Worm (Caenorhabditis elegans) whole organism, L1 larva: ENCODE measurements around the gene sid-5.
A peak's percentile ranks its signal among the peaks of the same experiment; 100 is the strongest.

ENCODE experiments used
- C34B4.2 ChIP-seq: sonication (generic microtip); optimal IDR thresholded peaks from 2 replicates; lab custom pipeline; 2017; ENCODE audit warnings: mild to moderate bottlenecking, missing genetic modification characterization, missing compliant biosample characterization
- Y116A8C.19 ChIP-seq: sonication (generic microtip); optimal IDR thresholded peaks from 2 replicates; lab custom pipeline; 2016; ENCODE audit warnings: missing compliant biosample characterization, missing genetic modification characterization, borderline replicate concordance
- blmp-1 ChIP-seq: fragments of 150-350 bp; optimal IDR thresholded peaks from 2 replicates; lab custom pipeline; 2014; ENCODE audit warnings: missing biosample characterization, missing genetic modification characterization
- ceh-63 ChIP-seq: fragments of 200-800 bp; sonication (Bioruptor generic); optimal IDR thresholded peaks from 2 replicates; lab custom pipeline; 2018; ENCODE audit warnings: mild to moderate bottlenecking, missing genetic modification characterization, missing compliant biosample characterization
- ceh-82 ChIP-seq, 3 experiments: fragments of 150-350 bp in 1 of 3; sonication (generic microtip) in 2 of 3; optimal IDR thresholded peaks; 2 replicates each; lab custom pipeline; 2014 to 2017; ENCODE audit warnings: missing biosample characterization in 3 of 3, missing genetic modification characterization in 3 of 3
- ceh-88 ChIP-seq: fragments of 200-800 bp; sonication (Bioruptor generic); IDR thresholded peaks from 2 replicates; pipeline ENCODE4 v1.3.6; 2022; ENCODE audit warnings: missing genetic modification characterization, missing compliant biosample characterization
- ces-1 ChIP-seq: fragments of 150-350 bp; optimal IDR thresholded peaks from 2 replicates; lab custom pipeline; 2014; ENCODE audit warnings: missing biosample characterization, missing genetic modification reagents, missing genetic modification characterization
- dsc-1 ChIP-seq: sonication (generic microtip); optimal IDR thresholded peaks from 2 replicates; lab custom pipeline; 2016; ENCODE audit warnings: mild to moderate bottlenecking, missing genetic modification characterization, missing compliant biosample characterization
- efl-1 ChIP-seq, 4 experiments: fragments of 150-350 bp; optimal IDR thresholded peaks in 3 of 4; peaks in 1 of 4; 1 replicate in 1 of 4; 2 replicates in 3 of 4; lab custom pipeline; 2014; ENCODE audit warnings: missing biosample characterization in 2 of 4, missing genetic modification characterization in 2 of 4, missing genetic modification reagents in 2 of 4
- efl-3 ChIP-seq: fragments of 200-800 bp; sonication (Bioruptor generic); optimal IDR thresholded peaks from 2 replicates; lab custom pipeline; 2018; ENCODE audit warnings: mild to moderate bottlenecking, missing genetic modification characterization, missing compliant biosample characterization
- ets-5 ChIP-seq: fragments of 200-800 bp; sonication (Bioruptor generic); IDR thresholded peaks from 2 replicates; pipeline ENCODE4 v1.3.6; 2022; ENCODE audit warnings: missing genetic modification characterization, missing compliant biosample characterization
- fkh-10 ChIP-seq: sonication (generic microtip); optimal IDR thresholded peaks from 2 replicates; lab custom pipeline; 2017; ENCODE audit warnings: missing biosample characterization, missing genetic modification reagents, missing genetic modification characterization
- fkh-4 ChIP-seq: sonication (generic microtip); optimal IDR thresholded peaks from 2 replicates; lab custom pipeline; 2016; ENCODE audit warnings: missing compliant biosample characterization, missing genetic modification characterization, borderline replicate concordance
- fkh-8 ChIP-seq: sonication (generic microtip); optimal IDR thresholded peaks from 2 replicates; lab custom pipeline; 2016; ENCODE audit warnings: mild to moderate bottlenecking, missing genetic modification characterization, missing compliant biosample characterization
- grh-1 ChIP-seq: fragments of 200-800 bp; sonication (Bioruptor generic); IDR thresholded peaks from 2 replicates; pipeline ENCODE4 v1.3.6; 2022; ENCODE audit warnings: missing genetic modification reagents, missing genetic modification characterization, missing compliant biosample characterization
- isw-1 ChIP-seq: fragments of 200-800 bp; sonication (Bioruptor generic); IDR thresholded peaks from 2 replicates; pipeline ENCODE4 v1.3.6; 2022; ENCODE audit warnings: missing genetic modification characterization, missing compliant biosample characterization
- jun-1 ChIP-seq: fragments of 150-350 bp; optimal IDR thresholded peaks from 2 replicates; lab custom pipeline; 2014; ENCODE audit warnings: missing biosample characterization, missing genetic modification reagents, missing genetic modification characterization
- lin-13 ChIP-seq: fragments of 150-350 bp; optimal IDR thresholded peaks from 2 replicates; lab custom pipeline; 2014; ENCODE audit warnings: missing biosample characterization, missing genetic modification reagents, missing genetic modification characterization
- lin-14 ChIP-seq: fragments of 200-800 bp; sonication (Bioruptor generic); optimal IDR thresholded peaks from 2 replicates; lab custom pipeline; 2018; ENCODE audit warnings: mild to moderate bottlenecking, missing genetic modification characterization, moderate library complexity, missing compliant biosample characterization
- lin-15B ChIP-seq: fragments of 150-350 bp; sonication (generic microtip); optimal IDR thresholded peaks from 3 replicates; lab custom pipeline; 2014; ENCODE audit warnings: missing biosample characterization, missing genetic modification characterization
- lin-39 ChIP-seq: fragments of 150-350 bp; optimal IDR thresholded peaks from 2 replicates; lab custom pipeline; 2014; ENCODE audit warnings: missing biosample characterization, missing genetic modification reagents, missing genetic modification characterization
- lir-3 ChIP-seq: sonication (generic microtip); optimal IDR thresholded peaks from 2 replicates; lab custom pipeline; 2016; ENCODE audit warnings: mild to moderate bottlenecking, missing genetic modification characterization, moderate library complexity, missing compliant biosample characterization; ENCODE audit not compliant: poor library complexity
- mab-9 ChIP-seq: fragments of 200-800 bp; sonication (Bioruptor generic); IDR thresholded peaks from 2 replicates; pipeline ENCODE4 v1.3.6; 2022; ENCODE audit warnings: missing genetic modification reagents, missing genetic modification characterization, missing compliant biosample characterization
- nhr-11 ChIP-seq: fragments of 150-350 bp; optimal IDR thresholded peaks from 2 replicates; lab custom pipeline; 2014; ENCODE audit warnings: missing biosample characterization, missing genetic modification characterization
- nhr-12 ChIP-seq: sonication (generic microtip); optimal IDR thresholded peaks from 2 replicates; lab custom pipeline; 2017; ENCODE audit warnings: missing biosample characterization, missing genetic modification characterization
- nhr-19 ChIP-seq: fragments of 200-800 bp; sonication (Bioruptor generic); conservative IDR thresholded peaks from 2 replicates; pipeline ENCODE4 v1.3.6; 2022; ENCODE audit warnings: missing genetic modification characterization, missing compliant biosample characterization
- nhr-28 ChIP-seq: fragments of 150-350 bp; optimal IDR thresholded peaks from 2 replicates; lab custom pipeline; 2014; ENCODE audit warnings: missing biosample characterization, missing genetic modification characterization
- nhr-47 ChIP-seq: sonication (generic microtip); optimal IDR thresholded peaks from 2 replicates; lab custom pipeline; 2016; ENCODE audit warnings: mild to moderate bottlenecking, missing genetic modification characterization, moderate library complexity, missing compliant biosample characterization
- nhr-71 ChIP-seq: sonication (generic microtip); optimal IDR thresholded peaks from 2 replicates; lab custom pipeline; 2016; ENCODE audit warnings: mild to moderate bottlenecking, missing genetic modification characterization, moderate library complexity, missing compliant biosample characterization
- nhr-76 ChIP-seq: sonication (generic microtip); optimal IDR thresholded peaks from 2 replicates; lab custom pipeline; 2017; ENCODE audit warnings: missing biosample characterization, missing genetic modification characterization
- nhr-84 ChIP-seq: sonication (generic microtip); optimal IDR thresholded peaks from 2 replicates; lab custom pipeline; 2017; ENCODE audit warnings: missing biosample characterization, missing genetic modification characterization
- nhr-85 ChIP-seq: sonication (generic microtip); peaks from one replicate; lab custom pipeline; 2016; ENCODE audit warnings: missing genetic modification characterization, inconsistent platforms, missing compliant biosample characterization
- snu-23 ChIP-seq: sonication (generic microtip); optimal IDR thresholded peaks from 2 replicates; lab custom pipeline; 2016; ENCODE audit warnings: missing genetic modification characterization, missing compliant biosample characterization
- sox-4 ChIP-seq: sonication (generic microtip); optimal IDR thresholded peaks from 2 replicates; lab custom pipeline; 2016; ENCODE audit warnings: missing genetic modification characterization, missing compliant biosample characterization
- sptf-1 ChIP-seq: fragments of 150-350 bp; optimal IDR thresholded peaks from 2 replicates; lab custom pipeline; 2014; ENCODE audit warnings: missing biosample characterization, missing genetic modification characterization
- sup-37 ChIP-seq: fragments of 200-800 bp; sonication (Bioruptor generic); optimal IDR thresholded peaks from 2 replicates; lab custom pipeline; 2018; ENCODE audit warnings: mild to moderate bottlenecking, missing genetic modification characterization, missing compliant biosample characterization
- tbx-2 ChIP-seq: sonication (generic microtip); optimal IDR thresholded peaks from 2 replicates; lab custom pipeline; 2016; ENCODE audit warnings: missing genetic modification characterization, missing compliant biosample characterization
- tlp-1 ChIP-seq: fragments of 150-350 bp; optimal IDR thresholded peaks from 2 replicates; lab custom pipeline; 2014; ENCODE audit warnings: missing biosample characterization, missing genetic modification characterization
- unc-130 ChIP-seq: fragments of 150-350 bp; optimal IDR thresholded peaks from 2 replicates; lab custom pipeline; 2017; ENCODE audit warnings: missing biosample characterization, missing genetic modification characterization, inconsistent platforms
- unc-30 ChIP-seq: sonication (generic microtip); optimal IDR thresholded peaks from 2 replicates; lab custom pipeline; 2017; ENCODE audit warnings: missing biosample characterization, missing genetic modification characterization
- unc-98 ChIP-seq: fragments of 200-800 bp; sonication (Bioruptor generic); IDR thresholded peaks from 2 replicates; pipeline ENCODE4 v1.3.6; 2022; ENCODE audit warnings: missing genetic modification characterization, missing compliant biosample characterization
- xbp-1 ChIP-seq: sonication (generic microtip); optimal IDR thresholded peaks from 2 replicates; lab custom pipeline; 2016; ENCODE audit warnings: missing genetic modification characterization, missing compliant biosample characterization
- ztf-11 ChIP-seq, 2 experiments: sonication (generic microtip); optimal IDR thresholded peaks; 2 replicates each; lab custom pipeline; 2016 to 2017; ENCODE audit warnings: missing genetic modification characterization in 2 of 2, missing biosample characterization in 1 of 2, missing compliant biosample characterization in 1 of 2
- ztf-4 ChIP-seq: fragments of 150-350 bp; optimal IDR thresholded peaks from 2 replicates; lab custom pipeline; 2014; ENCODE audit warnings: missing biosample characterization, missing genetic modification characterization

Gene sid-5

DNA sequence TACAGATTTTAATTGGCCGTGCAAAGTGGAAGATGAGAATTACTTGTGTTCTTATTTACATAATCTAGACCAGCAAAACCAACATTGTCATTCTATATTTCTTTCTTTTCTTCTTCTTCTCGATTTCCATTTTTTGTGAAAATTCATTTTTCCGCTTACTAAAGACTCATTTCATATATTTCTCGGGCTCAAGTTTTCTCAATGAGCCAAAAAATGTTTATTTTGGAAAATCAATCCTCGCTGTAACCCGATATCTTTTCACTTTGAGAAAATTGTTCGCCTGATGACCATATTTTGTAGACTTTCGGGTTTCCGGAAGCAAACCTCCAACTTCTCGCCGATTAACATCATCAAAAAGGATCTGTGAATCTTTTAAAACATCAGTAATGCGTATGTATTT, 9.5 kb downstream of the sid-5 start, which contains the start of gene nhx-4:
nhx-4 (plus strand) TSS at position 301 of the 400 bp plus-strand sequence.
- TF ChIP-seq C34B4.2 (tag; lab: Kevin White, UChicago) (no peak), lin-15B (tag; lab: Kevin White, UChicago) (no peak), unc-98 (GFP tag; lab: Robert Waterston, UW) (no peak), tlp-1 (tag; lab: Kevin White, UChicago) (no peak), nhr-28 (no peak)

DNA sequence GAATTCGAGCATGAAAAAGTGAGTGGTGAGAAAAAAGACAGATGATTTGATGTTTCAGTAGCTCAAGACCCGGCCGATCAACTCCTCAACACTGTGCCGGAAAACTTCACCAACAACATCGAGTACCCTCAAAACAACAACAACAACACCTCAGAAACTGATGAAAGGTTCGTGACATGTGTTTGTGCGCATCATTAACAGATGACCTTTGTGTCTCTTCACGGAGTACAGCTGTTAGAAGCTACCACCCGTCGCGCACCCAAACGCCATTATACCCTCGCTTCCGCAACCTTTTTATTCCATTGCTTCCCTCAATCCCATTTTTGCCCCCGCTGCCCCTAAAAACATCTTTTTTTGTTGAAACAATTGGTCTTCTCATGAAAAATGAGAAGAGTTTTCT, 10.8 kb downstream of the sid-5 start:
- TF ChIP-seq lin-39 (tag; lab: Kevin White, UChicago) (no peak), dsc-1 (tag; lab: Kevin White, UChicago) (peak; percentile 33), efl-1 (optimal IDR thresholded peaks at IDR 0.05; lab: Kevin White, UChicago) (no peak), efl-1 (GFP tag; optimal IDR thresholded peaks at IDR 0.05 in 1 of 2; lab: Kevin White, UChicago) (peak in 1 of 2 experiments; percentile 22)
- TF ChIP-seq, all 84 proteins: peak for 2

DNA sequence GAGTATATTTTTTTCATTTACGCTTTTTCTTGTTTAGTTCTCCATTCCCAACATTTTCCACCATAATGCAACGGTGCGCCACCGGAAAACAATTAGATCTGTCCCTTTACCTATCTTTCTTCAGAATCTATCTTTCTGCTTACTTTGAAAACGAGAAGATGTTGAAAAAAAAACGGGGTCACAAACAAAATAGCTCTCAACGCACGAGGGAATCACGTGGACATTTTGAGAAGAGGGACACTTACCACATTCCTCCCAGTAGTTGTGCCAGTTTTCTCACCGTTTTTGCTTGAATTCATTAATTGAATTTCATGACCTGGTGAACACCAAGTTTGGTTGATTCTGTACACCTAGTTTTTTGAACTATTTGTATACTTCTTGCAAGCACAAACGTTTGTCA, 11.6 kb downstream of the sid-5 start:
- no peak for TF ChIP-seq ceh-63 (GFP tag; lab: Kevin White, UChicago)
- no peak for TF ChIP-seq ceh-88
- TF ChIP-seq ztf-4 (tag; lab: Kevin White, UChicago): no peak
- TF ChIP-seq snu-23 (GFP tag; lab: Kevin White, UChicago): no peak
- TF ChIP-seq fkh-4 (tag; lab: Kevin White, UChicago): no peak
- no peak for TF ChIP-seq nhr-76 (tag; lab: Kevin White, UChicago)
- TF ChIP-seq nhr-11 (tag; lab: Kevin White, UChicago): no peak
- peak; percentile 49 for TF ChIP-seq nhr-71 (tag; lab: Kevin White, UChicago)
- no peak for TF ChIP-seq sox-4
- TF ChIP-seq C34B4.2 (tag; lab: Kevin White, UChicago): no peak
- peak; percentile 9 for TF ChIP-seq nhr-47
- no peak for TF ChIP-seq nhr-12 (tag; lab: Kevin White, UChicago)
- TF ChIP-seq xbp-1 (tag; lab: Kevin White, UChicago): no peak
- no peak for TF ChIP-seq Y116A8C.19
- no peak for TF ChIP-seq ceh-82 (tag; optimal IDR thresholded peaks at IDR 0.05; lab: Kevin White, UChicago)
- TF ChIP-seq nhr-19 (GFP tag; lab: Robert Waterston, UW): no peak
- no peak for TF ChIP-seq sptf-1
- no peak for TF ChIP-seq unc-130 (tag; lab: Kevin White, UChicago)
- TF ChIP-seq fkh-8: peak; percentile 20
- TF ChIP-seq lin-13 (GFP tag; lab: Kevin White, UChicago): no peak
- TF ChIP-seq nhr-84: no peak
- no peak for TF ChIP-seq lir-3 (tag; lab: Kevin White, UChicago)
- TF ChIP-seq grh-1 (GFP tag; lab: Robert Waterston, UW): no peak
- TF ChIP-seq isw-1: no peak
- no peak for TF ChIP-seq blmp-1
- no peak for TF ChIP-seq ztf-11 (tag; optimal IDR thresholded peaks at IDR 0.05; lab: Kevin White, UChicago)
- TF ChIP-seq sup-37 (GFP tag; lab: Kevin White, UChicago): no peak
- no peak for TF ChIP-seq mab-9 (GFP tag; lab: Robert Waterston, UW)
- TF ChIP-seq lin-14: peak; percentile 69
- no peak for TF ChIP-seq jun-1
- no peak for TF ChIP-seq efl-3 (GFP tag; lab: Kevin White, UChicago)
- TF ChIP-seq nhr-85 (tag; lab: Kevin White, UChicago): peak; percentile 76
- TF ChIP-seq unc-30 (tag; lab: Kevin White, UChicago): no peak
- no peak for TF ChIP-seq ets-5 (GFP tag; lab: Robert Waterston, UW)
- no peak for TF ChIP-seq fkh-10 (GFP tag; lab: Kevin White, UChicago)
- TF ChIP-seq ces-1 (GFP tag; lab: Kevin White, UChicago): no peak
- peak; percentile 29 for TF ChIP-seq tbx-2 (tag; lab: Kevin White, UChicago)
